Fruit fly (Drosophila melanogaster): Measurements from ENCODE around the gene CG9547.

Gene CG9547

DNA sequence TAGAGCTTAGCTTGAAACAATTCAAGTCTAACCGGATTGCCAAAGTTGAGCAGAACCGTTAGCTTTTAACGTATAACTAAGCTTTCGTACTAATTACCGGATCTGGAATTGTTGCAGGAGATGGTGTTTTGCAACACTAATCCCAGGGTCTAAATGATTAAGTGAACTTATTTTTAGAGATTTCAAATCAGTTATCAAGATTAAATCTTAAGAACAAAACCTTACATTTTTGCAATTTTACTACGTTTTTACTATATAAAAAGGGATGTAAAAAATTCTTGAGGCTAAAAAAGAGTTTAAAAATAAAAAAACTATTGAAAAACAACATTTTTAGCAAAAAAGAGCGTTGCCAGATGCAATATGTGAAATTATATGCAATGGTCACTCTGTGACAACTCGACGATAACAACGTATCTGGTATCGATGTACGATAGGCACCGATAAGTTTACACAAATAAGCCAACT lies 5.6 kb downstream of the CG9547 start, which contains the start of the genes KFase and epsilonCOP (continued):
- TF ChIP-seq CG10274 (GFP tag; optimal IDR thresholded peaks at IDR 0.05) (no peak), CG31388 (GFP tag; optimal IDR thresholded peaks at IDR 0.05) (no peak), Dfd (GFP tag; optimal IDR thresholded peaks at IDR 0.05) (no peak), Bdp1 (GFP tag; optimal IDR thresholded peaks at IDR 0.05) (peak; percentile 9), croc (GFP tag; conservative IDR thresholded peaks at IDR 0.05) (no peak), HmgD (GFP tag; optimal IDR thresholded peaks at IDR 0.05) (no peak), CG14860 (GFP tag; IDR thresholded peaks at IDR 0.05; ENCODE audit: partially characterized antibody) (no peak; the same call in 1 of the 3 replicates), MESR4 (GFP tag; optimal IDR thresholded peaks at IDR 0.05) (no peak), Hmr (GFP tag; optimal IDR thresholded peaks at IDR 0.05) (peak; percentile 81), ATbp (GFP tag; optimal IDR thresholded peaks at IDR 0.05) (no peak), fd96Cb (tag; optimal IDR thresholded peaks at IDR 0.05) (peak; percentile 1), Bteb2 (GFP tag; optimal IDR thresholded peaks at IDR 0.05) (peak; percentile 76), Atf3 (GFP tag; optimal IDR thresholded peaks at IDR 0.05) (peak; percentile 20), pan (optimal IDR thresholded peaks at IDR 0.05) (no peak), pan (GFP tag; optimal IDR thresholded peaks at IDR 0.05 in 1 of 2, IDR thresholded peaks at IDR 0.05 in 1 of 2) (no peak), CG16779 (GFP tag; IDR thresholded peaks at IDR 0.05) (no peak), Lim3 (GFP tag; IDR thresholded peaks at IDR 0.05) (no peak), CG12219 (GFP tag; optimal IDR thresholded peaks at IDR 0.05) (no peak), ara (GFP tag; IDR thresholded peaks at IDR 0.05) (no peak), CG43689 (GFP tag; IDR thresholded peaks at IDR 0.05) (no peak), Hmx (GFP tag; optimal IDR thresholded peaks at IDR 0.05) (no peak), h (optimal IDR thresholded peaks at IDR 0.05) (no peak), zen2 (GFP tag; IDR thresholded peaks at IDR 0.05; ENCODE audit: partially characterized antibody) (peak; percentile 59; the same call in 2 of the 3 replicates), HLH3B (GFP tag; IDR thresholded peaks at IDR 0.05) (no peak), CG4617 (GFP tag; optimal IDR thresholded peaks at IDR 0.05; ENCODE audit: borderline replicate concordance) (peak; percentile 42), pho (GFP tag; optimal IDR thresholded peaks at IDR 0.05) (peak; percentile 54), Deaf1 (tag; optimal IDR thresholded peaks at IDR 0.05) (peak; percentile 33), gt (GFP tag; IDR thresholded peaks at IDR 0.05) (no peak), pfk (GFP tag; optimal IDR thresholded peaks at IDR 0.05) (no peak), CG9876 (GFP tag; optimal IDR thresholded peaks at IDR 0.05) (peak; percentile 40), CG1832 (GFP tag; optimal IDR thresholded peaks at IDR 0.05) (no peak), CG14050 (GFP tag; IDR thresholded peaks at IDR 0.05) (0 out of 3 replicates have a peak, but pooled peaks have one; percentile 26), NC2α (GFP tag; optimal IDR thresholded peaks at IDR 0.05) (no peak), CG2116 (GFP tag; optimal IDR thresholded peaks at IDR 0.05) (peak; percentile 93), corto (GFP tag; optimal IDR thresholded peaks at IDR 0.05) (no peak), CG6175 (GFP tag; IDR thresholded peaks at IDR 0.05) (no peak), CG5245 (GFP tag; optimal IDR thresholded peaks at IDR 0.05) (peak; percentile 38), CG11085 (GFP tag; IDR thresholded peaks at IDR 0.05) (0 out of 2 replicates have a peak, but pooled peaks have one; percentile 6), hkb (optimal IDR thresholded peaks at IDR 0.05) (no peak), hkb (GFP tag; IDR thresholded peaks at IDR 0.05) (peak; percentile 70), aop (GFP tag; IDR thresholded peaks at IDR 0.05) (no peak), Awh (GFP tag; IDR thresholded peaks at IDR 0.05) (no peak), CG7786 (GFP tag; optimal IDR thresholded peaks at IDR 0.05) (peak; percentile 47), eve (GFP tag; optimal IDR thresholded peaks at IDR 0.05) (no peak), sens (GFP tag) (peak; percentile 93), Antp (GFP tag; optimal IDR thresholded peaks at IDR 0.05) (peak; percentile 16), run (tag; optimal IDR thresholded peaks at IDR 0.05) (no peak), PHDP (tag; optimal IDR thresholded peaks at IDR 0.05) (peak; percentile 60), ab (GFP tag; optimal IDR thresholded peaks at IDR 0.05) (no peak), Nf-YB (GFP tag; optimal IDR thresholded peaks at IDR 0.05) (peak; percentile 33), CG4820 (GFP tag; optimal IDR thresholded peaks at IDR 0.05) (peak; percentile 46), Drgx (GFP tag; IDR thresholded peaks at IDR 0.05) (no peak), shn (GFP tag; optimal IDR thresholded peaks at IDR 0.05) (peak; percentile 34)

Data from whole organism, embryonic.